Worm (Caenorhabditis elegans): ENCODE results near the gene Y62F5A.10.

ce11 chrII:11497365-11497764 lies 24.0 kb upstream of the Y62F5A.10 start, which contains the start of gene B0334.5:
- no peak for TF ChIP-seq pha-4 (tag; optimal IDR thresholded peaks at IDR 0.05)
- TF ChIP-seq ces-1 (GFP tag; optimal IDR thresholded peaks at IDR 0.05), result no peak
- no peak for TF ChIP-seq lin-13 (tag; optimal IDR thresholded peaks at IDR 0.05)
- no peak for TF ChIP-seq mep-1 (tag; optimal IDR thresholded peaks at IDR 0.05)
- TF ChIP-seq unc-39 (tag; optimal IDR thresholded peaks at IDR 0.05), result no peak
- no peak for TF ChIP-seq ceh-43 (GFP tag; optimal IDR thresholded peaks at IDR 0.05)
- no peak for TF ChIP-seq ceh-39 (tag; optimal IDR thresholded peaks at IDR 0.05)

Measured in whole organism, mixed stage, embryonic.